Fruit fly (Drosophila melanogaster): ENCODE measurements around the gene primo-1.

dm6 chr3R:13728897-13729296, 17.3 kb upstream of the primo-1 start:
- TF ChIP-seq usp (GFP tag; optimal IDR thresholded peaks at IDR 0.05): no peak
- TF ChIP-seq psq (optimal IDR thresholded peaks at IDR 0.05): no peak
- TF ChIP-seq pan (optimal IDR thresholded peaks at IDR 0.05): no peak
- TF ChIP-seq Dll (optimal IDR thresholded peaks at IDR 0.05): no peak
